Worm (Caenorhabditis elegans) whole organism, L1 larva: ENCODE measurements around the gene F48G7.7.
A peak's percentile ranks its signal among the peaks of the same experiment; 100 is the strongest.

ENCODE experiments used
- blmp-1 ChIP-seq: fragments of 150-350 bp; optimal IDR thresholded peaks from 2 replicates; lab custom pipeline; 2014; ENCODE audit warnings: missing biosample characterization, missing genetic modification characterization
- elt-3 ChIP-seq, 6 experiments: fragments of 150-350 bp in 1 of 6; sonication (generic microtip); optimal IDR thresholded peaks; 2 replicates each; lab custom pipeline; 2017 to 2018; ENCODE audit warnings: missing biosample characterization in 6 of 6, missing genetic modification characterization in 6 of 6, inconsistent platforms in 1 of 6
- grh-1 ChIP-seq: fragments of 200-800 bp; sonication (Bioruptor generic); IDR thresholded peaks from 2 replicates; pipeline ENCODE4 v1.3.6; 2022; ENCODE audit warnings: missing genetic modification reagents, missing genetic modification characterization, missing compliant biosample characterization
- mef-2 ChIP-seq: fragments of 150-350 bp; optimal IDR thresholded peaks from 2 replicates; lab custom pipeline; 2014; ENCODE audit warnings: missing biosample characterization, missing genetic modification characterization
- unc-86 ChIP-seq: sonication (generic microtip); optimal IDR thresholded peaks from 2 replicates; lab custom pipeline; 2016; ENCODE audit warnings: missing genetic modification characterization, missing compliant biosample characterization

ce11 chrV:578977-579376 lies 47.2 kb downstream of the F48G7.7 start, which contains the start of gene K06H6.4:
- TF ChIP-seq mef-2 (tag; lab: Kevin White, UChicago) (no peak), elt-3 (tag; optimal IDR thresholded peaks at IDR 0.05; lab: Kevin White, UChicago) (no peak), grh-1 (GFP tag; lab: Robert Waterston, UW) (no peak), unc-86 (tag; lab: Kevin White, UChicago) (no peak), blmp-1 (tag; lab: Kevin White, UChicago) (peak; percentile 29)
